Worm (Caenorhabditis elegans) whole organism, L3 larva: Measurements from ENCODE around the gene Y45G5AM.6.

Source experiments
- R02D3.7 ChIP-seq: fragments of 150-350 bp; optimal IDR thresholded peaks from 2 replicates; lab custom pipeline; 2014; ENCODE audit warnings: missing biosample characterization, missing genetic modification characterization
- ZK546.5 ChIP-seq: sonication (generic microtip); optimal IDR thresholded peaks from 2 replicates; lab custom pipeline; 2017; ENCODE audit warnings: missing biosample characterization, missing genetic modification characterization
- ama-1 ChIP-seq: fragments of 150-350 bp; optimal IDR thresholded peaks from 2 replicates; lab custom pipeline; 2018
- ceh-28 ChIP-seq: fragments of 150-350 bp; optimal IDR thresholded peaks from 2 replicates; lab custom pipeline; 2014; ENCODE audit warnings: missing biosample characterization, missing genetic modification reagents, missing genetic modification characterization
- ceh-82 ChIP-seq: fragments of 150-350 bp; optimal IDR thresholded peaks from 2 replicates; lab custom pipeline; 2014; ENCODE audit warnings: missing biosample characterization, missing genetic modification characterization
- ceh-9 ChIP-seq: sonication (generic microtip); optimal IDR thresholded peaks from 2 replicates; lab custom pipeline; 2018; ENCODE audit warnings: missing biosample characterization, missing genetic modification characterization
- egl-27 ChIP-seq: sonication (generic microtip); optimal IDR thresholded peaks from 4 replicates; lab custom pipeline; 2017; ENCODE audit warnings: missing biosample characterization, missing genetic modification reagents, missing genetic modification characterization
- elt-1 ChIP-seq: fragments of 150-350 bp; optimal IDR thresholded peaks from 2 replicates; lab custom pipeline; 2014; ENCODE audit warnings: missing biosample characterization, missing genetic modification characterization
- elt-2 ChIP-seq: sonication (generic microtip); optimal IDR thresholded peaks from 2 replicates; lab custom pipeline; 2016; ENCODE audit warnings: missing genetic modification reagents, mild to moderate bottlenecking, missing genetic modification characterization, missing compliant biosample characterization
- elt-3 ChIP-seq, 3 experiments: fragments of 150-350 bp in 1 of 3; sonication (generic microtip) in 2 of 3; optimal IDR thresholded peaks; 2 replicates in 2 of 3; 4 replicates in 1 of 3; lab custom pipeline; 2014 to 2017; ENCODE audit warnings: missing biosample characterization in 3 of 3, missing genetic modification characterization in 3 of 3
- fkh-10 ChIP-seq: sonication (generic microtip); optimal IDR thresholded peaks from 2 replicates; lab custom pipeline; 2017; ENCODE audit warnings: missing biosample characterization, missing genetic modification reagents, missing genetic modification characterization
- fkh-2 ChIP-seq: fragments of 150-350 bp; optimal IDR thresholded peaks from 2 replicates; lab custom pipeline; 2014; ENCODE audit warnings: missing biosample characterization, missing genetic modification reagents, missing genetic modification characterization
- fos-1 ChIP-seq: fragments of 150-350 bp; optimal IDR thresholded peaks from 2 replicates; lab custom pipeline; 2014; ENCODE audit warnings: missing biosample characterization, missing genetic modification characterization
- hmg-11 ChIP-seq: sonication (generic microtip); optimal IDR thresholded peaks from 2 replicates; lab custom pipeline; 2016; ENCODE audit warnings: missing genetic modification characterization, missing compliant biosample characterization
- jun-1 ChIP-seq: fragments of 150-350 bp; optimal IDR thresholded peaks from 2 replicates; lab custom pipeline; 2014; ENCODE audit warnings: missing biosample characterization, missing genetic modification reagents, missing genetic modification characterization
- lin-15B ChIP-seq: fragments of 150-350 bp; optimal IDR thresholded peaks from 2 replicates; lab custom pipeline; 2014; ENCODE audit warnings: missing biosample characterization, missing genetic modification characterization
- lin-39 ChIP-seq: fragments of 150-350 bp; optimal IDR thresholded peaks from 2 replicates; lab custom pipeline; 2018; ENCODE audit warnings: missing biosample characterization, missing genetic modification reagents, missing genetic modification characterization
- mdl-1 ChIP-seq: fragments of 150-350 bp; optimal IDR thresholded peaks from 2 replicates; lab custom pipeline; 2014; ENCODE audit warnings: missing biosample characterization, missing genetic modification characterization
- mml-1 ChIP-seq: fragments of 150-350 bp; sonication (generic microtip); optimal IDR thresholded peaks from 3 replicates; lab custom pipeline; 2014; ENCODE audit warnings: missing biosample characterization, missing genetic modification characterization
- nfya-1 ChIP-seq: sonication (generic microtip); optimal IDR thresholded peaks from 2 replicates; lab custom pipeline; 2017; ENCODE audit warnings: missing genetic modification characterization, mild to moderate bottlenecking, missing compliant biosample characterization, antibody characterized with exemption, moderate library complexity; ENCODE audit not compliant: insufficient read depth
- nhr-23 ChIP-seq: fragments of 150-350 bp; optimal IDR thresholded peaks from 2 replicates; lab custom pipeline; 2014; ENCODE audit warnings: missing biosample characterization, missing genetic modification reagents, missing genetic modification characterization
- nhr-25 ChIP-seq: sonication (generic microtip); optimal IDR thresholded peaks from 2 replicates; lab custom pipeline; 2017; ENCODE audit warnings: missing biosample characterization, missing genetic modification characterization
- nhr-28 ChIP-seq: fragments of 150-350 bp; optimal IDR thresholded peaks from 2 replicates; lab custom pipeline; 2014; ENCODE audit warnings: missing biosample characterization, missing genetic modification characterization
- nhr-43 ChIP-seq: sonication (generic microtip); optimal IDR thresholded peaks from 2 replicates; lab custom pipeline; 2016; ENCODE audit warnings: mild to moderate bottlenecking, missing genetic modification characterization, missing compliant biosample characterization; ENCODE audit not compliant: poor library complexity, severe bottlenecking
- nhr-67 ChIP-seq: fragments of 150-350 bp; optimal IDR thresholded peaks from 2 replicates; lab custom pipeline; 2014; ENCODE audit warnings: missing biosample characterization, missing genetic modification characterization
- pha-4 ChIP-seq: fragments of 150-350 bp; optimal IDR thresholded peaks from 2 replicates; lab custom pipeline; 2014; ENCODE audit warnings: missing biosample characterization, missing genetic modification reagents, missing genetic modification characterization
- pqm-1 ChIP-seq: fragments of 150-350 bp; optimal IDR thresholded peaks from 2 replicates; lab custom pipeline; 2017; ENCODE audit warnings: missing biosample characterization, missing genetic modification characterization, inconsistent platforms
- sea-2 ChIP-seq: fragments of 150-350 bp; sonication (generic microtip); optimal IDR thresholded peaks from 4 replicates; lab custom pipeline; 2014; ENCODE audit warnings: missing biosample characterization, missing genetic modification reagents, missing genetic modification characterization
- skn-1 ChIP-seq: fragments of 150-350 bp; optimal IDR thresholded peaks from 2 replicates; lab custom pipeline; 2014; ENCODE audit warnings: missing biosample characterization, missing genetic modification characterization
- snpc-4 ChIP-seq: fragments of 150-350 bp; optimal IDR thresholded peaks from 2 replicates; lab custom pipeline; 2014; ENCODE audit warnings: missing biosample characterization, missing genetic modification characterization
- tbx-2 ChIP-seq: sonication (generic microtip); optimal IDR thresholded peaks from 2 replicates; lab custom pipeline; 2016; ENCODE audit warnings: mild to moderate bottlenecking, missing genetic modification characterization, missing compliant biosample characterization
- ztf-11 ChIP-seq: fragments of 150-350 bp; optimal IDR thresholded peaks from 2 replicates; lab custom pipeline; 2014; ENCODE audit warnings: missing biosample characterization, missing genetic modification characterization

Y45G5AM.6 gene

DNA sequence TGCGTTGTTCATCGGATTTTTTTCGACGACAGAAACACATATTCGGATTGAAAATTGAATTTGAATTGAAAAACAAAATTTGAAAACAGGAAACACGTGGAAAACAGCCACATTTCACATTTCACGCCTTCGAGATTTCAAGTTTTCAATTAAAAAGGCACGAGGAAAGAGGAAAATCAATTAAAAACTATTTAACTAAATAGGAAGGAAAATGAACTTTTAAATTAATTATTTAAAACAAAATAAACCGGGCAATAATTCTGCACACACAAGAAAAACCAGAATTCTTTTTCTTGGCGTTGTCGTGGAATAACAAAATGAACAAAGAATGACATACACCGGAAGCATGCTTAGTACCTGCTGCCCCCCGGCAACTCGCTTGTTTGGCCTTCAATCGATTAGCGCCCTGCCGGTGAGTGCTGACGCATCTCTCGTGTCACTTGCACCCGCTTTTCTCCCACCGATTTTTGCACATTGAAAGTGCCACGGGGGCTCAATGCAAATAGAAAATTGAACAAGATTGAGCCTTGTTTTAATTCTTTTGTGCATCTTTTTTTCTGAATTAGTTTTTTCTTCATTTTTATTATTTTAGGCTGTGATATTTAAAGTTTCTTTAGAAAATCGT is 42.6 kb upstream of the Y45G5AM.6 start, which contains the start of gene Y45G5AM.9 (continued):
- peak; percentile 6 for TF ChIP-seq fkh-10 (GFP tag; lab: Kevin White, UChicago)
- no peak for TF ChIP-seq mdl-1 (tag; lab: Kevin White, UChicago)
- TF ChIP-seq, all 47 proteins: peak for 17

- no peak for TF ChIP-seq ceh-82 (tag; lab: Kevin White, UChicago)
- peak; percentile 11 for TF ChIP-seq nfya-1
- peak; percentile 62 for TF ChIP-seq hmg-11
- TF ChIP-seq, all 47 proteins: peak for 2
Observed at ce11 chrV:4192688-4193471, 40.8 kb upstream of the Y45G5AM.6 start.

DNA sequence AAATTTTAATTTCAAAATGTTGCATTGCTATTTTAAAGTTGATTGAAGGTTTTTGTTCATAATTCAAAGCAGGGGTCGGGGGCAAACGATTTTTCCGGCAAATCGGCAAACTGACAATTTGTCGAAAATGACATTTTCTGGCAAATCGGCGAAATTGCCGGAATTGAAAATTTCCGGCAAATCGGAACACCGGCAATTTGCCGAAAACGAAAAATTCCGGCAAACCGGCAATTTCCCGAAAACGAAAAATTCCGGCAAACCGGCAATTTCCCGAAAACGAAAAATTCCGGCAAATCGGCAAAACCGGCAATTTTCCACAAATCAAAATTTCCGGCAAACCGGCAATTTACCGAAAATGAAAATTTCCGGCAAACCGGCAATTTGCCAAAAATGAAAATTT is 38.1 kb upstream of the Y45G5AM.6 start:
- TF ChIP-seq elt-1 (tag; lab: Kevin White, UChicago) (no peak), mml-1 (tag; lab: Kevin White, UChicago) (no peak), ztf-11 (tag; lab: Kevin White, UChicago) (no peak), fkh-2 (tag; lab: Kevin White, UChicago) (no peak), nhr-25 (tag; lab: Kevin White, UChicago) (no peak), nhr-43 (tag; lab: Kevin White, UChicago) (no peak), fos-1 (tag; lab: Kevin White, UChicago) (no peak)

ce11 chrV:4189618-4190017 is 37.5 kb upstream of the Y45G5AM.6 start:
- TF ChIP-seq mml-1 (tag; lab: Kevin White, UChicago) (no peak), ZK546.5 (tag; lab: Kevin White, UChicago) (no peak), ceh-82 (tag; lab: Kevin White, UChicago) (no peak)

DNA sequence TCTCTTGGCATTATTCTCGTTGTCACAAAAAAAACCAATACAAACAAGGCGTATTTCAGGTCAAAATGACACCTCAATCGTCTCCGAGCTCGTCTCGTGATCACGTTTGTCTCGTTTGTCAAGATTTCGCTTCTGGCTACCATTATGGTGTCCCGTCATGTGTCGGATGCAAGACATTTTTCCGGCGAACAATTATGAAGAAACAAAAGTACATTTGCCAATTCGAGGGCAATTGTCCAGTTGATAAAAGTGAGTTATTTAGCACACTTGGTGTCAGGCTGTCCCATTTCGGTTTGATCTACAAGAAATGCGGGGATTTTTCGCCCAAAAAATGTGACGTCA is 35.0 kb upstream of the Y45G5AM.6 start, which contains the start of gene nhr-114:
TSS of gene nhr-114 (plus strand) at position 59 of the 342 bp plus-strand sequence.
- TF ChIP-seq lin-15B (tag; lab: Kevin White, UChicago) = no peak
- TF ChIP-seq nfya-1 = no peak
- TF ChIP-seq hmg-11 = no peak
- TF ChIP-seq sea-2 (GFP tag; lab: Kevin White, UChicago) = no peak
- TF ChIP-seq elt-2 (tag; lab: Kevin White, UChicago) = peak; percentile 45

ce11 chrV:4186453-4187143 is 34.5 kb upstream of the Y45G5AM.6 start:
- peak; percentile 40 for TF ChIP-seq ama-1 (lab: Kevin White, UChicago)
- TF ChIP-seq nhr-43 (tag; lab: Kevin White, UChicago) = peak; percentile 56
- no peak for TF ChIP-seq snpc-4
- peak; percentile 7 for TF ChIP-seq nhr-25 (tag; lab: Kevin White, UChicago)
- TF ChIP-seq elt-2 (tag; lab: Kevin White, UChicago) = peak; percentile 50
- no peak for TF ChIP-seq nhr-23
- TF ChIP-seq nfya-1 = peak; percentile 55

DNA sequence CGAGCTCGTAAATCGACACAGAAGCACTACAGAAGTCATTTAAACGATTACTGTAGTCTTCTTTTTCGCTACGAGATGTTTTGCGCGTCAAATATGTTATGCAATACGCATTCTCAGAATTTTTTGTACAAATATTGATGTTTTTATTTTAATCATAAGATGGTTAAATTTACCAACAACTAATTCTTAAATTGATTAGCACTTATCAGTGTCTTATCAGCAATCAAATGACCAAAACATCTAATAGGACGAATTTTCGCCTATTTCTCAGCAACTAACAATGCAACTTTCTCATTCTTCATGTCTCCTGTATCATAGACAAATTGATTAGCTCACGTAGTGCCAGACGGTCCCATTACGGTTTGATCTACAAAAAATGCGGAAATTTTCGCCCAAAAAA is 33.8 kb upstream of the Y45G5AM.6 start:
- TF ChIP-seq R02D3.7 (no peak), elt-2 (tag; lab: Kevin White, UChicago) (peak; percentile 10), lin-39 (tag; lab: Kevin White, UChicago) (no peak), ceh-9 (tag; lab: Kevin White, UChicago) (no peak), pqm-1 (tag; lab: Kevin White, UChicago) (peak; percentile 12), pha-4 (tag; lab: Kevin White, UChicago) (no peak)

- TF ChIP-seq egl-27 (tag; lab: Kevin White, UChicago) (no peak), elt-1 (tag; lab: Kevin White, UChicago) (no peak), skn-1 (tag; lab: Kevin White, UChicago) (no peak), elt-3 (tag; optimal IDR thresholded peaks at IDR 0.05; lab: Kevin White, UChicago) (no peak), ceh-28 (tag; lab: Kevin White, UChicago) (no peak), pqm-1 (tag; lab: Kevin White, UChicago) (no peak), lin-15B (tag; lab: Kevin White, UChicago) (no peak), mml-1 (tag; lab: Kevin White, UChicago) (no peak), jun-1 (tag; lab: Kevin White, UChicago) (no peak), lin-39 (tag; lab: Kevin White, UChicago) (no peak), tbx-2 (tag; lab: Kevin White, UChicago) (no peak), nhr-67 (tag; lab: Kevin White, UChicago) (no peak), R02D3.7 (no peak), ceh-9 (tag; lab: Kevin White, UChicago) (no peak), nhr-28 (tag; lab: Kevin White, UChicago) (no peak), ZK546.5 (tag; lab: Kevin White, UChicago) (no peak), pha-4 (tag; lab: Kevin White, UChicago) (no peak)
Observed at ce11 chrV:4182546-4182945, 30.4 kb upstream of the Y45G5AM.6 start.
